Worm (Caenorhabditis elegans) whole organism, late embryonic: Measurements from ENCODE around the gene Y47D7A.19.

Experiments
- C08G9.2 ChIP-seq: sonication (generic microtip); optimal IDR thresholded peaks from 2 replicates; lab custom pipeline; 2016; ENCODE audit warnings: mild to moderate bottlenecking, missing genetic modification characterization, moderate library complexity, missing compliant biosample characterization
- C38D4.7 ChIP-seq: fragments of 200-800 bp; sonication (Bioruptor generic); optimal IDR thresholded peaks from 2 replicates; lab custom pipeline; 2018; ENCODE audit warnings: mild to moderate bottlenecking, missing genetic modification characterization, moderate library complexity, missing compliant biosample characterization
- F13H6.1 ChIP-seq: sonication (generic microtip); optimal IDR thresholded peaks from 2 replicates; lab custom pipeline; 2016; ENCODE audit warnings: missing genetic modification characterization, missing compliant biosample characterization
- K02D7.2 ChIP-seq: sonication (generic microtip); optimal IDR thresholded peaks from 2 replicates; lab custom pipeline; 2017; ENCODE audit warnings: mild to moderate bottlenecking, missing genetic modification characterization, missing compliant biosample characterization
- Y22D7AL.16 ChIP-seq: sonication (generic microtip); optimal IDR thresholded peaks from 2 replicates; lab custom pipeline; 2016; ENCODE audit warnings: missing genetic modification characterization, missing compliant biosample characterization
- ama-1 ChIP-seq: fragments of 150-350 bp; optimal IDR thresholded peaks from 2 replicates; lab custom pipeline; 2014
- ceh-18 ChIP-seq: sonication (generic microtip); optimal IDR thresholded peaks from 2 replicates; lab custom pipeline; 2016; ENCODE audit warnings: missing genetic modification characterization, missing compliant biosample characterization
- ceh-19 ChIP-seq: fragments of 200-800 bp; sonication (Bioruptor generic); optimal IDR thresholded peaks from 2 replicates; lab custom pipeline; 2018; ENCODE audit warnings: mild to moderate bottlenecking, missing genetic modification characterization, missing compliant biosample characterization
- ceh-34 ChIP-seq: sonication (generic microtip); optimal IDR thresholded peaks from 2 replicates; lab custom pipeline; 2016; ENCODE audit warnings: mild to moderate bottlenecking, missing genetic modification characterization, missing compliant biosample characterization
- ceh-45 ChIP-seq: fragments of 200-800 bp; sonication (Bioruptor generic); IDR thresholded peaks from 2 replicates; pipeline ENCODE4 v1.3.6; 2022; ENCODE audit warnings: missing genetic modification reagents, missing genetic modification characterization, missing compliant biosample characterization
- ceh-6 ChIP-seq: fragments of 200-800 bp; sonication (Bioruptor generic); optimal IDR thresholded peaks from 2 replicates; lab custom pipeline; 2018; ENCODE audit warnings: mild to moderate bottlenecking, missing genetic modification characterization, missing compliant biosample characterization
- ceh-9 ChIP-seq: sonication (generic microtip); optimal IDR thresholded peaks from 2 replicates; lab custom pipeline; 2016; ENCODE audit warnings: mild to moderate bottlenecking, missing genetic modification characterization, inconsistent platforms, missing compliant biosample characterization
- che-1 ChIP-seq: sonication (generic microtip); optimal IDR thresholded peaks from 2 replicates; lab custom pipeline; 2016; ENCODE audit warnings: mild to moderate bottlenecking, missing genetic modification characterization, missing compliant biosample characterization
- dve-1 ChIP-seq: sonication (generic microtip); optimal IDR thresholded peaks from 2 replicates; lab custom pipeline; 2017; ENCODE audit warnings: antibody characterized with exemption, mild to moderate bottlenecking, missing genetic modification characterization, missing compliant biosample characterization
- elt-2 ChIP-seq: sonication (generic microtip); optimal IDR thresholded peaks from 2 replicates; lab custom pipeline; 2016; ENCODE audit warnings: missing genetic modification reagents, missing genetic modification characterization, missing compliant biosample characterization
- elt-4 ChIP-seq: sonication (generic microtip); optimal IDR thresholded peaks from 2 replicates; lab custom pipeline; 2016; ENCODE audit warnings: missing genetic modification characterization, missing compliant biosample characterization
- eyg-1 ChIP-seq: sonication (generic microtip); optimal IDR thresholded peaks from 2 replicates; lab custom pipeline; 2016; ENCODE audit warnings: missing genotype, missing genetic modification characterization, missing compliant biosample characterization
- gmeb-2 ChIP-seq: sonication (generic microtip); optimal IDR thresholded peaks from 2 replicates; lab custom pipeline; 2016; ENCODE audit warnings: missing genetic modification characterization, inconsistent platforms, missing compliant biosample characterization
- hlh-13 ChIP-seq: fragments of 200-800 bp; sonication (Bioruptor generic); optimal IDR thresholded peaks from 2 replicates; lab custom pipeline; 2018; ENCODE audit warnings: mild to moderate bottlenecking, missing genetic modification characterization, missing compliant biosample characterization
- hlh-6 ChIP-seq: sonication (generic microtip); optimal IDR thresholded peaks from 2 replicates; lab custom pipeline; 2016; ENCODE audit warnings: missing genotype, missing genetic modification characterization, missing compliant biosample characterization
- lim-6 ChIP-seq: sonication (generic microtip); optimal IDR thresholded peaks from 2 replicates; lab custom pipeline; 2016; ENCODE audit warnings: missing genetic modification characterization, missing compliant biosample characterization
- madf-2 ChIP-seq: sonication (generic microtip); optimal IDR thresholded peaks from 2 replicates; lab custom pipeline; 2017; ENCODE audit warnings: missing genetic modification characterization, missing compliant biosample characterization
- nfya-1 ChIP-seq: sonication (generic microtip); optimal IDR thresholded peaks from 2 replicates; lab custom pipeline; 2017; ENCODE audit warnings: missing genetic modification characterization, mild to moderate bottlenecking, missing compliant biosample characterization, antibody characterized with exemption, moderate library complexity
- nhr-11 ChIP-seq: fragments of 150-350 bp; optimal IDR thresholded peaks from 2 replicates; lab custom pipeline; 2014; ENCODE audit warnings: missing biosample characterization, missing genetic modification characterization
- odd-2 ChIP-seq: sonication (generic microtip); optimal IDR thresholded peaks from 2 replicates; lab custom pipeline; 2017; ENCODE audit warnings: antibody characterized with exemption, mild to moderate bottlenecking, missing genetic modification characterization, missing compliant biosample characterization
- pha-4 ChIP-seq: fragments of 150-350 bp; optimal IDR thresholded peaks from 2 replicates; lab custom pipeline; 2018; ENCODE audit warnings: missing biosample characterization, missing genetic modification reagents, missing genetic modification characterization
- pqm-1 ChIP-seq: sonication (generic microtip); optimal IDR thresholded peaks from 2 replicates; lab custom pipeline; 2016; ENCODE audit warnings: missing genetic modification characterization, missing compliant biosample characterization
- rnt-1 ChIP-seq: sonication (generic microtip); optimal IDR thresholded peaks from 2 replicates; lab custom pipeline; 2016; ENCODE audit warnings: missing genetic modification characterization, missing compliant biosample characterization
- sox-4 ChIP-seq: sonication (generic microtip); optimal IDR thresholded peaks from 2 replicates; lab custom pipeline; 2017; ENCODE audit warnings: mild to moderate bottlenecking, missing genetic modification characterization, inconsistent platforms, missing compliant biosample characterization
- ttx-3 ChIP-seq: sonication (generic microtip); optimal IDR thresholded peaks from 2 replicates; lab custom pipeline; 2016; ENCODE audit warnings: missing genetic modification reagents, missing genetic modification characterization, missing compliant biosample characterization
- unc-42 ChIP-seq: sonication (generic microtip); optimal IDR thresholded peaks from 2 replicates; lab custom pipeline; 2016; ENCODE audit warnings: missing genotype, missing genetic modification characterization, missing compliant biosample characterization
- unc-55 ChIP-seq: sonication (generic microtip); optimal IDR thresholded peaks from 2 replicates; lab custom pipeline; 2017; ENCODE audit warnings: missing biosample characterization, missing genetic modification reagents, missing genetic modification characterization
- zip-5 ChIP-seq: sonication (generic microtip); optimal IDR thresholded peaks from 2 replicates; lab custom pipeline; 2016; ENCODE audit warnings: missing genetic modification characterization, missing compliant biosample characterization

The Y47D7A.19 gene

DNA sequence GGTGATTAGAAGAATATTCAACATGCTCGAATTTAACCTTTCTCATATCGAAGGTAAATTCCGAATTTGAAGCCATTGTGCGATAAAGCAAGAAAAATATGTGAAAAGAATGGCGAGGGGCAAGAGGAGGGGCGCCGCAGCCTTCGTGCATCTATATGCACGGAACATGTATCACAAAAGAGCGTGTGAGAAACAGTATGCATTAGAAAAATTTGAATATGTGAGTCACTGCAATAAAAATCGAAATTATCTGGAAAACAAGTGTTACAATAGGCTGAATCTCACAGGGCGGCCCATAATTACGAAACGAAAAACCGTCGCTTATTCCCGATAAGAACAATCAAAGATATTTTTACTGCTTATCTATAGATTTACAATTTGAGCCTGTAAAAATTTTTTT is 22.3 kb upstream of the Y47D7A.19 start, which contains the start of gene F13A2.5:
Gene F13A2.5 (minus strand): TSS at position 101 of the 400 bp plus-strand sequence.
- TF ChIP-seq hlh-13 (GFP tag; lab: Kevin White, UChicago) = no peak
- no peak for TF ChIP-seq ceh-6 (GFP tag; lab: Kevin White, UChicago)
- TF ChIP-seq ceh-9 (tag; lab: Kevin White, UChicago) = no peak
- TF ChIP-seq nhr-11 (tag; lab: Kevin White, UChicago) = no peak
- no peak for TF ChIP-seq C38D4.7
- no peak for TF ChIP-seq lim-6 (tag; lab: Kevin White, UChicago)
- TF ChIP-seq rnt-1 = no peak
- no peak for TF ChIP-seq gmeb-2 (tag; lab: Kevin White, UChicago)
- no peak for TF ChIP-seq ama-1 (lab: Kevin White, UChicago)

DNA sequence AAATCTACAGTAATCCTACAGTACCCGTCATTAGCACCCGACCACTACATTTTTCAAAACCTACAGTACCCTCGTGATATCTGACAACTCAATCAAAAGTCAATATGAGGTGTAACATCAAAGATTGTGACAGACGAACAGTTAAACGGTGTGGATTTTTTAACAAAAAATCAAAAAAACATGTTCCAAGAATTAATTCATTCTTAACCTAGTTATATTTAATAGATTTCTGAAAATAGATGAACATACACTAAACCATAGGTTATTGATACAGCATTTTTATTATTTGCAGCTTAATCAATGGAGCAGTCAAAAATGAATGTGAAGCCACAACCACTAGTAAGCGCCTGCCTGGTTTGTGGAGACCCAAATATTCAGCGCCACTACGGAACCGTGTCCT is 16.6 kb upstream of the Y47D7A.19 start, which contains the start of gene nhr-118:
Gene nhr-118 (plus strand): TSS at position 301 of the 400 bp plus-strand sequence.
- TF ChIP-seq unc-42 (tag; lab: Kevin White, UChicago) (no peak), pqm-1 (tag; lab: Kevin White, UChicago) (no peak), K02D7.2 (tag; lab: Kevin White, UChicago) (no peak), dve-1 (tag; lab: Kevin White, UChicago) (no peak), ceh-18 (tag; lab: Kevin White, UChicago) (no peak), Y22D7AL.16 (no peak)

DNA sequence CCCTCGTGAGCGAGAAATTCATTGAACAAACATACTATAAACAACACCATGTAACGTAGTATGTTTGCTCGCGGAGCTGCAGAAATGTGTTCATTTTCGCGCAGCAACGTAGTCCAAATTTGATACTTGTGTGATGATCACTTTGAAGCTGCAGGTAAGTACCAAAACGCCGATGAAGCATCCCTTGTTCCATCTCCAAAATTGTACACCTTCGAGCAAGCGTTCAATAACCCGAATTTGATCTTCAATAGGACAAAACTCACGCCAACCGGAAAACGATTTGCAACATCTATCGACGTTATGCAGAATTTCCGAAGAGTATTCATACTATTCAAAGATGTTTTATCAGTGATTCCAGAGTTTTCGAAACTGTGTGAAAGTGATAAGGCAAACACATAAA is 13.5 kb upstream of the Y47D7A.19 start, which contains the start of gene Y47D7A.3:
Gene Y47D7A.3 (plus strand): TSS at position 301 of the 400 bp plus-strand sequence.
- no peak for TF ChIP-seq elt-2 (tag; lab: Kevin White, UChicago)

DNA sequence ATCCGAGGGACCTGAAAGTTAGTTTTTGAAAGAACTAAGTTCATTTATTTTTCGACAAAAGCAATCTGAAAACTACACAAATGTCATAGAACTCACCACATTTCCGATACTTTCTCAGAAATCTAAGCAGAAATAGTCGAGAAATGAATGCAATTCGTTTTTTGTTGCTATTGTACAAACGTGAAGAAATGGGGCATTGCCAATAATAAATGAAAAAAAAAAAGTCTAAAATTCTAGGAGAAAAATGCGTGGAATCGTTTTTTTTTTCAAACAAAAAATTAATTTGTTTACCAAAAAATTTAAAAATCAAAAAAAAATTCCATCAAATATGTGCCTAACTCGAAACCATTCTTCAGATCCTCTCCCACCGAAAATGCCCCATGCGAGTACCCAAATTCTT is 12.4 kb upstream of the Y47D7A.19 start, which contains the start of gene Y47D7A.17:
Gene Y47D7A.17 (minus strand): TSS at position 101 of the 400 bp plus-strand sequence.
- TF ChIP-seq C08G9.2 = no peak
- no peak for TF ChIP-seq lim-6 (tag; lab: Kevin White, UChicago)
- TF ChIP-seq ttx-3 = no peak
- no peak for TF ChIP-seq ceh-34 (tag; lab: Kevin White, UChicago)
- no peak for TF ChIP-seq zip-5 (tag; lab: Kevin White, UChicago)
- TF ChIP-seq ceh-19 (GFP tag; lab: Kevin White, UChicago) = no peak
- no peak for TF ChIP-seq C38D4.7
- no peak for TF ChIP-seq che-1

DNA sequence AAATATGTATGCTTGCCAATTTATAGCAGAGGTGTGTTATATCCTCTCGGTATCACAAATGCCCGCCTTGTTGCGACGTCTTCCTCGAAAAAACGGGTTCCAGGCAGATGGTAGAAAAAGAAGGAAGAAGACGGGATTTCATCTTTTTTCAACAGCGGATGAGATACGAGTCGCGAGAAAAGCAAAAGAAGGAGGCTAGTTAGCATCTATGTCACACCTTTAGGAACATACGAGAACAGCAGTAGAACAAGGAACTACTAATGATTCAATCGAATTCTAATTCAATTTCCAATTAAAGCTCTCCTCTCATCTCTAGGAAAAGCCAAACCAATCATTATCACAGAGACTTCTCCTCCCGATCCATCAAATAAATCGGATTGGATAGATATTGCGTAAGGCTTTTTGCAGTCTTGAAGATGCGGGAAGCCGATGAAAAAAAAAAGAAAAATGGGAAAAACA is 9.5 kb upstream of the Y47D7A.19 start, which contains the start of gene grl-5:
Gene grl-5 (minus strand): TSS at position 51 of the 459 bp plus-strand sequence.
- TF ChIP-seq F13H6.1 (tag; lab: Kevin White, UChicago) (no peak), sox-4 (no peak), unc-55 (GFP tag; lab: Kevin White, UChicago) (no peak), hlh-6 (no peak), gmeb-2 (tag; lab: Kevin White, UChicago) (no peak), ceh-45 (GFP tag; lab: Robert Waterston, UW) (no peak), ceh-9 (tag; lab: Kevin White, UChicago) (no peak), ceh-19 (GFP tag; lab: Kevin White, UChicago) (no peak), odd-2 (tag; lab: Kevin White, UChicago) (no peak), elt-4 (no peak), dve-1 (tag; lab: Kevin White, UChicago) (no peak), pha-4 (tag; lab: Kevin White, UChicago) (no peak), madf-2 (tag; lab: Kevin White, UChicago) (no peak), nfya-1 (tag; lab: Kevin White, UChicago) (no peak), eyg-1 (no peak)
